Worm (Caenorhabditis elegans) whole organism, mixed stage, embryonic: ENCODE measurements around the gene srx-33.

Source experiments
- M03D4.4 ChIP-seq: sonication (generic microtip); optimal IDR thresholded peaks from 2 replicates; lab custom pipeline; 2017; ENCODE audit warnings: mild to moderate bottlenecking, missing genetic modification characterization, missing compliant biosample characterization
- bed-3 ChIP-seq: fragments of 200-800 bp; sonication (Bioruptor generic); optimal IDR thresholded peaks from 3 replicates; lab custom pipeline; 2018; ENCODE audit warnings: mild to moderate bottlenecking, missing genetic modification characterization, moderate library complexity, missing compliant biosample characterization
- blmp-1 ChIP-seq: fragments of 150-350 bp; optimal IDR thresholded peaks from 2 replicates; lab custom pipeline; 2014; ENCODE audit warnings: missing biosample characterization, missing genetic modification characterization
- ceh-43 ChIP-seq: fragments of 200-800 bp; sonication (Bioruptor generic); optimal IDR thresholded peaks from 2 replicates; lab custom pipeline; 2018; ENCODE audit warnings: mild to moderate bottlenecking, missing genetic modification characterization, moderate library complexity, missing compliant biosample characterization
- ceh-83 ChIP-seq: fragments of 200-800 bp; sonication (Bioruptor generic); optimal IDR thresholded peaks from 2 replicates; lab custom pipeline; 2018; ENCODE audit warnings: mild to moderate bottlenecking, missing genetic modification characterization, missing compliant biosample characterization
- ces-1 ChIP-seq: fragments of 150-350 bp; optimal IDR thresholded peaks from 2 replicates; lab custom pipeline; 2014; ENCODE audit warnings: missing biosample characterization, missing genetic modification reagents, missing genetic modification characterization
- cnd-1 ChIP-seq: fragments of 200-800 bp; sonication (Bioruptor generic); optimal IDR thresholded peaks from 2 replicates; lab custom pipeline; 2018; ENCODE audit warnings: mild to moderate bottlenecking, missing genetic modification characterization, missing compliant biosample characterization
- drap-1 ChIP-seq: fragments of 200-800 bp; sonication (Bioruptor generic); optimal IDR thresholded peaks from 3 replicates; lab custom pipeline; 2018; ENCODE audit warnings: mild to moderate bottlenecking, missing genetic modification characterization, missing compliant biosample characterization
- elt-1 ChIP-seq: sonication (generic microtip); optimal IDR thresholded peaks from 2 replicates; lab custom pipeline; 2017; ENCODE audit warnings: missing genetic modification characterization, mild to moderate bottlenecking, missing compliant biosample characterization, antibody characterized with exemption, moderate library complexity, borderline replicate concordance; ENCODE audit not compliant: insufficient read depth
- elt-3 ChIP-seq: fragments of 150-350 bp; optimal IDR thresholded peaks from 2 replicates; lab custom pipeline; 2014; ENCODE audit warnings: missing biosample characterization, missing genetic modification characterization
- flh-1 ChIP-seq: fragments of 200-800 bp; sonication (Bioruptor generic); optimal IDR thresholded peaks from 2 replicates; lab custom pipeline; 2018; ENCODE audit warnings: mild to moderate bottlenecking, missing genetic modification characterization, moderate library complexity, missing compliant biosample characterization
- ham-2 ChIP-seq: fragments of 200-800 bp; sonication (Bioruptor generic); optimal IDR thresholded peaks from 2 replicates; lab custom pipeline; 2018; ENCODE audit warnings: mild to moderate bottlenecking, missing genetic modification characterization, missing compliant biosample characterization
- hlh-1 ChIP-seq: fragments of 150-350 bp; optimal IDR thresholded peaks from 2 replicates; lab custom pipeline; 2014; ENCODE audit warnings: missing biosample characterization, missing genetic modification reagents, missing genetic modification characterization
- lin-13 ChIP-seq: fragments of 150-350 bp; optimal IDR thresholded peaks from 2 replicates; lab custom pipeline; 2014; ENCODE audit warnings: missing biosample characterization, missing genetic modification characterization
- lin-32 ChIP-seq: fragments of 200-800 bp; sonication (Bioruptor generic); optimal IDR thresholded peaks from 2 replicates; lab custom pipeline; 2018; ENCODE audit warnings: mild to moderate bottlenecking, missing genetic modification characterization, missing compliant biosample characterization
- mab-5 ChIP-seq: fragments of 150-350 bp; optimal IDR thresholded peaks from 2 replicates; lab custom pipeline; 2014; ENCODE audit warnings: missing biosample characterization, missing genetic modification characterization
- mep-1 ChIP-seq: fragments of 150-350 bp; optimal IDR thresholded peaks from 2 replicates; lab custom pipeline; 2017; ENCODE audit warnings: missing biosample characterization, missing genetic modification reagents, missing genetic modification characterization, inconsistent platforms
- nhr-237 ChIP-seq: fragments of 150-350 bp; optimal IDR thresholded peaks from 2 replicates; lab custom pipeline; 2014; ENCODE audit warnings: missing biosample characterization, missing genetic modification characterization
- nhr-28 ChIP-seq: fragments of 150-350 bp; optimal IDR thresholded peaks from 2 replicates; lab custom pipeline; 2014; ENCODE audit warnings: missing biosample characterization, missing genetic modification characterization
- nhr-76 ChIP-seq: sonication (generic microtip); optimal IDR thresholded peaks from 2 replicates; lab custom pipeline; 2017; ENCODE audit warnings: missing biosample characterization, missing genetic modification characterization
- pha-4 ChIP-seq: fragments of 150-350 bp; optimal IDR thresholded peaks from 2 replicates; lab custom pipeline; 2018; ENCODE audit warnings: missing biosample characterization, missing genetic modification reagents, missing genetic modification characterization
- sem-2 ChIP-seq: fragments of 200-800 bp; sonication (Bioruptor generic); optimal IDR thresholded peaks from 2 replicates; lab custom pipeline; 2018; ENCODE audit warnings: mild to moderate bottlenecking, missing genetic modification characterization, missing compliant biosample characterization
- sptf-1 ChIP-seq: sonication (generic microtip); optimal IDR thresholded peaks from 2 replicates; lab custom pipeline; 2017; ENCODE audit warnings: mild to moderate bottlenecking, missing genetic modification characterization, moderate library complexity, missing compliant biosample characterization
- tbx-8 ChIP-seq: fragments of 200-800 bp; sonication (Bioruptor generic); optimal IDR thresholded peaks from 2 replicates; lab custom pipeline; 2018; ENCODE audit warnings: mild to moderate bottlenecking, missing genetic modification characterization, moderate library complexity, missing compliant biosample characterization
- unc-39 ChIP-seq: fragments of 150-350 bp; optimal IDR thresholded peaks from 2 replicates; lab custom pipeline; 2014; ENCODE audit warnings: missing biosample characterization, missing genetic modification characterization
- unc-62 ChIP-seq: fragments of 150-350 bp; optimal IDR thresholded peaks from 2 replicates; lab custom pipeline; 2014; ENCODE audit warnings: missing biosample characterization, missing genetic modification reagents, missing genetic modification characterization
- ztf-11 ChIP-seq: fragments of 150-350 bp; optimal IDR thresholded peaks from 2 replicates; lab custom pipeline; 2014; ENCODE audit warnings: missing biosample characterization, missing genetic modification characterization

The srx-33 gene

ce11 chrV:7156079-7156478 is 37.4 kb upstream of the srx-33 start, which contains the start of gene F10D2.10:
F10D2.10 (minus strand) TSS chrV:7156179.
- TF ChIP-seq hlh-1 (tag; lab: Kevin White, UChicago) (peak; percentile 40), nhr-28 (tag; lab: Kevin White, UChicago) (no peak)

- no peak for TF ChIP-seq elt-3 (tag; lab: Kevin White, UChicago)
- no peak for TF ChIP-seq ceh-83
- TF ChIP-seq blmp-1 (tag; lab: Kevin White, UChicago) = no peak
- TF ChIP-seq bed-3 = no peak
- no peak for TF ChIP-seq unc-39 (tag; lab: Kevin White, UChicago)
- TF ChIP-seq elt-1 (tag; lab: Kevin White, UChicago) = no peak
- no peak for TF ChIP-seq tbx-8
- TF ChIP-seq flh-1 = no peak
- no peak for TF ChIP-seq mep-1
Measured at ce11 chrV:7153046-7153445, 34.4 kb upstream of the srx-33 start, which contains the start of gene fat-7. fat-7 (minus strand) TSS chrV:7153146.

- TF ChIP-seq ham-2 (no peak), sptf-1 (tag; lab: Kevin White, UChicago) (no peak), M03D4.4 (no peak), nhr-76 (tag; lab: Kevin White, UChicago) (no peak), hlh-1 (tag; lab: Kevin White, UChicago) (no peak), drap-1 (GFP tag; lab: Kevin White, UChicago) (no peak), ceh-43 (no peak), mep-1 (no peak), elt-3 (tag; lab: Kevin White, UChicago) (no peak), ces-1 (GFP tag; lab: Kevin White, UChicago) (no peak), ztf-11 (no peak), mab-5 (tag; lab: Kevin White, UChicago) (no peak), lin-13 (tag; lab: Kevin White, UChicago) (no peak), bed-3 (no peak), elt-1 (tag; lab: Kevin White, UChicago) (no peak)
Measured at ce11 chrV:7150570-7150969, 31.9 kb upstream of the srx-33 start, which contains the start of gene F10D2.8. F10D2.8 (minus strand) TSS chrV:7150714.

- no peak for TF ChIP-seq hlh-1 (tag; lab: Kevin White, UChicago)
- no peak for TF ChIP-seq ceh-83
- no peak for TF ChIP-seq sem-2 (GFP tag; lab: Kevin White, UChicago)
- TF ChIP-seq cnd-1 (tag; lab: Kevin White, UChicago) = no peak
- TF ChIP-seq ztf-11 = no peak
- no peak for TF ChIP-seq nhr-237
- no peak for TF ChIP-seq unc-39 (tag; lab: Kevin White, UChicago)
- no peak for TF ChIP-seq mep-1
- no peak for TF ChIP-seq unc-62 (GFP tag; lab: Kevin White, UChicago)
Measured at ce11 chrV:7147370-7147769, 28.7 kb upstream of the srx-33 start, which contains the start of gene ugt-38. ugt-38 (minus strand) TSS chrV:7147470.

- TF ChIP-seq pha-4 (tag; lab: Kevin White, UChicago) (no peak), lin-32 (GFP tag; lab: Kevin White, UChicago) (no peak), elt-1 (tag; lab: Kevin White, UChicago) (no peak), nhr-76 (tag; lab: Kevin White, UChicago) (no peak)
Measured at ce11 chrV:7145250-7145850, 26.7 kb upstream of the srx-33 start, which contains the start of gene ugt-37. ugt-37 (minus strand) TSS chrV:7145318.

- no peak for TF ChIP-seq blmp-1 (tag; lab: Kevin White, UChicago)
- no peak for TF ChIP-seq drap-1 (GFP tag; lab: Kevin White, UChicago)
- TF ChIP-seq elt-1 (tag; lab: Kevin White, UChicago) = no peak
- no peak for TF ChIP-seq ces-1 (GFP tag; lab: Kevin White, UChicago)
Measured at ce11 chrV:7142661-7143060, 24.0 kb upstream of the srx-33 start.
